Worm (Caenorhabditis elegans) whole organism, L4 larva: ENCODE results near the gene pals-31.

ENCODE experiments used
- F37D6.2 ChIP-seq: sonication (generic microtip); optimal IDR thresholded peaks from 2 replicates; lab custom pipeline; 2016; ENCODE audit warnings: mild to moderate bottlenecking, missing genetic modification characterization, missing compliant biosample characterization
- Y48G9A.11 ChIP-seq: fragments of 200-800 bp; sonication (Bioruptor generic); IDR thresholded peaks from 2 replicates; pipeline ENCODE4 v1.3.6; 2022; ENCODE audit warnings: missing genetic modification reagents, missing genetic modification characterization, missing compliant biosample characterization
- Y5F2A.4 ChIP-seq: fragments of 200-800 bp; sonication (Bioruptor generic); optimal IDR thresholded peaks from 2 replicates; lab custom pipeline; 2018; ENCODE audit warnings: mild to moderate bottlenecking, missing genetic modification characterization, missing compliant biosample characterization
- aly-2 ChIP-seq: sonication (generic microtip); optimal IDR thresholded peaks from 2 replicates; lab custom pipeline; 2018; ENCODE audit warnings: missing biosample characterization, missing genetic modification characterization
- attf-4 ChIP-seq: sonication (generic microtip); optimal IDR thresholded peaks from 3 replicates; lab custom pipeline; 2017; ENCODE audit warnings: missing biosample characterization, missing genetic modification characterization
- ceh-32 ChIP-seq: sonication (generic microtip); optimal IDR thresholded peaks from 2 replicates; lab custom pipeline; 2016; ENCODE audit warnings: mild to moderate bottlenecking, missing genetic modification characterization, missing compliant biosample characterization; ENCODE audit not compliant: poor library complexity
- ceh-62 ChIP-seq: sonication (generic microtip); optimal IDR thresholded peaks from 2 replicates; lab custom pipeline; 2017; ENCODE audit warnings: missing biosample characterization, missing genetic modification characterization
- cey-2 ChIP-seq: sonication (generic microtip); optimal IDR thresholded peaks from 3 replicates; lab custom pipeline; 2017; ENCODE audit warnings: missing genetic modification characterization, mild to moderate bottlenecking, missing compliant biosample characterization, antibody characterized with exemption, borderline replicate concordance; ENCODE audit not compliant: insufficient read depth
- dmd-8 ChIP-seq: fragments of 200-800 bp; sonication (Bioruptor generic); IDR thresholded peaks from 2 replicates; pipeline ENCODE4 v1.3.6; 2022; ENCODE audit warnings: missing genetic modification characterization, missing compliant biosample characterization
- egl-27 ChIP-seq: sonication (generic microtip); optimal IDR thresholded peaks from 3 replicates; lab custom pipeline; 2017; ENCODE audit warnings: missing biosample characterization, missing genetic modification reagents, missing genetic modification characterization
- hlh-30 ChIP-seq: sonication (generic microtip); optimal IDR thresholded peaks from 2 replicates; lab custom pipeline; 2017; ENCODE audit warnings: antibody characterized with exemption, mild to moderate bottlenecking, missing genetic modification characterization, missing compliant biosample characterization; ENCODE audit not compliant: insufficient read depth
- hmg-1.1 ChIP-seq: fragments of 200-800 bp; sonication (Bioruptor generic); IDR thresholded peaks from 2 replicates; pipeline ENCODE4 v1.3.6; 2022; ENCODE audit warnings: missing genetic modification reagents, missing genetic modification characterization, missing compliant biosample characterization
- lim-7 ChIP-seq: fragments of 200-800 bp; sonication (Bioruptor generic); IDR thresholded peaks from 2 replicates; pipeline ENCODE4 v1.3.6; 2022; ENCODE audit warnings: missing genetic modification characterization, missing compliant biosample characterization
- lin-1 ChIP-seq: fragments of 200-800 bp; sonication (Bioruptor generic); IDR thresholded peaks from 2 replicates; pipeline ENCODE4 v1.3.6; 2022; ENCODE audit warnings: missing genetic modification reagents, missing genetic modification characterization, missing compliant biosample characterization
- lin-15B ChIP-seq: fragments of 150-350 bp; sonication (generic microtip); optimal IDR thresholded peaks from 3 replicates; lab custom pipeline; 2014; ENCODE audit warnings: missing biosample characterization, missing genetic modification characterization
- lin-39 ChIP-seq: fragments of 150-350 bp; optimal IDR thresholded peaks from 2 replicates; lab custom pipeline; 2014; ENCODE audit warnings: missing biosample characterization, missing genetic modification reagents, missing genetic modification characterization
- lir-3 ChIP-seq: sonication (generic microtip); optimal IDR thresholded peaks from 2 replicates; lab custom pipeline; 2016; ENCODE audit warnings: mild to moderate bottlenecking, missing genetic modification characterization, missing compliant biosample characterization
- madf-5 ChIP-seq, 2 experiments: fragments of 200-800 bp; sonication (Bioruptor generic); IDR thresholded peaks; 2 replicates each; pipeline ENCODE4 v1.3.6; 2022; ENCODE audit warnings: missing compliant biosample characterization in 2 of 2, missing genetic modification characterization in 2 of 2
- mdl-1 ChIP-seq, 2 experiments: fragments of 150-350 bp in 1 of 2; sonication (generic microtip) in 1 of 2; optimal IDR thresholded peaks; 2 replicates each; lab custom pipeline; 2014 to 2017; ENCODE audit warnings: missing biosample characterization in 2 of 2, missing genetic modification characterization in 2 of 2
- mdt-29 ChIP-seq: fragments of 200-800 bp; sonication (Bioruptor generic); IDR thresholded peaks from 2 replicates; pipeline ENCODE4 v1.3.6; 2022; ENCODE audit warnings: missing genetic modification reagents, missing genetic modification characterization, missing compliant biosample characterization
- mep-1 ChIP-seq: fragments of 150-350 bp; sonication (generic microtip); optimal IDR thresholded peaks from 3 replicates; lab custom pipeline; 2014; ENCODE audit warnings: missing biosample characterization, missing genetic modification characterization
- nhr-10 ChIP-seq: fragments of 150-350 bp; optimal IDR thresholded peaks from 2 replicates; lab custom pipeline; 2014; ENCODE audit warnings: missing biosample characterization, missing genetic modification characterization
- nhr-11 ChIP-seq: fragments of 150-350 bp; optimal IDR thresholded peaks from 2 replicates; lab custom pipeline; 2014; ENCODE audit warnings: missing biosample characterization, missing genetic modification characterization
- nhr-25 ChIP-seq: sonication (generic microtip); optimal IDR thresholded peaks from 2 replicates; lab custom pipeline; 2017; ENCODE audit warnings: missing genetic modification characterization, mild to moderate bottlenecking, missing compliant biosample characterization, antibody characterized with exemption, moderate library complexity, borderline replicate concordance; ENCODE audit not compliant: insufficient read depth
- nhr-28 ChIP-seq: fragments of 150-350 bp; optimal IDR thresholded peaks from 2 replicates; lab custom pipeline; 2014; ENCODE audit warnings: missing biosample characterization, missing genetic modification characterization
- nhr-77 ChIP-seq: fragments of 150-350 bp; optimal IDR thresholded peaks from 2 replicates; lab custom pipeline; 2014; ENCODE audit warnings: missing biosample characterization, missing genetic modification characterization
- rbr-2 ChIP-seq: sonication (generic microtip); optimal IDR thresholded peaks from 2 replicates; lab custom pipeline; 2016; ENCODE audit warnings: missing genotype, missing genetic modification characterization, missing compliant biosample characterization
- saeg-2 ChIP-seq: fragments of 200-800 bp; sonication (Bioruptor generic); IDR thresholded peaks from 2 replicates; pipeline ENCODE4 v1.3.6; 2022; ENCODE audit warnings: missing genetic modification reagents, missing genetic modification characterization, missing compliant biosample characterization
- sdz-12 ChIP-seq: fragments of 200-800 bp; sonication (Bioruptor generic); optimal IDR thresholded peaks from 2 replicates; lab custom pipeline; 2018; ENCODE audit warnings: mild to moderate bottlenecking, missing genetic modification characterization, missing compliant biosample characterization
- skn-1 ChIP-seq: fragments of 150-350 bp; optimal IDR thresholded peaks from 2 replicates; lab custom pipeline; 2014; ENCODE audit warnings: missing biosample characterization, missing genetic modification characterization
- spr-3 ChIP-seq: fragments of 200-800 bp; sonication (Bioruptor generic); optimal IDR thresholded peaks from 2 replicates; lab custom pipeline; 2018; ENCODE audit warnings: mild to moderate bottlenecking, missing genetic modification characterization, missing compliant biosample characterization
- unc-39 ChIP-seq: sonication (generic microtip); optimal IDR thresholded peaks from 2 replicates; lab custom pipeline; 2017; ENCODE audit warnings: missing biosample characterization, missing genetic modification characterization
- unc-62 ChIP-seq, 3 experiments: fragments of 150-350 bp in 1 of 3; sonication (generic microtip); optimal IDR thresholded peaks in 2 of 3; peaks in 1 of 3; 1 replicate in 1 of 3; 2 replicates in 2 of 3; lab custom pipeline; 2014 to 2017; ENCODE audit warnings: missing biosample characterization in 3 of 3, missing genetic modification characterization in 3 of 3, missing genetic modification reagents in 3 of 3, missing genotype in 1 of 3
- zfp-2 ChIP-seq: sonication (generic microtip); optimal IDR thresholded peaks from 2 replicates; lab custom pipeline; 2016; ENCODE audit warnings: mild to moderate bottlenecking, missing genetic modification characterization, missing compliant biosample characterization
- zip-2 ChIP-seq: fragments of 150-350 bp; optimal IDR thresholded peaks from 2 replicates; lab custom pipeline; 2014; ENCODE audit warnings: missing biosample characterization, missing genetic modification characterization
- ztf-11 ChIP-seq: fragments of 150-350 bp; optimal IDR thresholded peaks from 2 replicates; lab custom pipeline; 2014; ENCODE audit warnings: missing biosample characterization, missing genetic modification characterization

Gene pals-31

DNA sequence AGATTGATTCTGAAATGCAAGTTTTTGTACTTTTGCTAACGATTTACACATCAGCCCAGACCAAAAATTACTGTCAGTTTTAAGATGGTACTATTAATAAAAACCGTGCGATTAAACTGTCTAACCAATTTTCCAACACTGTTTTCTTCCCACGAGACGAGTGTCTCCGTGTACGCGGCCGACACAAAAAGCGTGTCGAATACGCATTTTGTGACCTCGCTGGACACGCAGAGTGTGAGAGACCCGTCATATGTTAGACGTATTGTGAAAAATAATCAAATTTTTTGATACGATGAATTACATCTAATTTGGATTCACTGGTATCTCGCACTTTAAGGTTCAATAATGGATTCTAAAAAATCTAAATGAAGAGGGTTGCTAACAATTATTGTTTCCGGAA lies 751 bp upstream of the pals-31 start (continued):
- TF ChIP-seq nhr-11 (tag; lab: Kevin White, UChicago) (no peak), nhr-77 (tag; lab: Kevin White, UChicago) (peak; percentile 85), hmg-1.1 (0 out of 2 replicates have a peak, but pooled peaks have one; percentile 16), mep-1 (tag; lab: Kevin White, UChicago) (peak; percentile 5), zfp-2 (tag; lab: Kevin White, UChicago) (no peak), lin-39 (no peak), hlh-30 (tag; lab: Kevin White, UChicago) (peak; percentile 87), ceh-32 (tag; lab: Kevin White, UChicago) (no peak)

DNA sequence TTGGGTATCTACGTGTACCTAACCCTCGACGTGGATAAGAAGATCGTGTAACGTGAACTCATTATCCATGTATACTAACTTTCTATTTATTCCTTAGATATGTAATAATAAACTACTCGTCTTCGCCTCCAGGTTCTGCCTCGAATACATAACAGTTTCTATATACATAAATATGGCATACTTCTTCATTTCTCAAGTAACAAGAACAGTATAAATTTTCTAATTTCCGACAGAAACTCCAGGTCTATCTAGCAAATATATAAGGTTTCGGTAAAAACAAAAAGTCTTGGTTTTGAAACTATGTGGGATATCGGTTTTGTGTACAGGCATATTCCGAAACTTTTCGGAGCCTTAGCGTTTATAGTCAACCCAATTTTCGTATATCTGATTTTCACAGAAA lies 1.9 kb downstream of the pals-31 start, which contains the start of gene srj-37:
TSS of gene srj-37 (plus strand) at position 301 of the 400 bp plus-strand sequence.
- no peak for TF ChIP-seq unc-39 (tag; lab: Kevin White, UChicago)
- no peak for TF ChIP-seq spr-3
- TF ChIP-seq egl-27 (tag; lab: Kevin White, UChicago), result no peak
- no peak for TF ChIP-seq mdt-29
- no peak for TF ChIP-seq sdz-12 (GFP tag; lab: Kevin White, UChicago)

DNA sequence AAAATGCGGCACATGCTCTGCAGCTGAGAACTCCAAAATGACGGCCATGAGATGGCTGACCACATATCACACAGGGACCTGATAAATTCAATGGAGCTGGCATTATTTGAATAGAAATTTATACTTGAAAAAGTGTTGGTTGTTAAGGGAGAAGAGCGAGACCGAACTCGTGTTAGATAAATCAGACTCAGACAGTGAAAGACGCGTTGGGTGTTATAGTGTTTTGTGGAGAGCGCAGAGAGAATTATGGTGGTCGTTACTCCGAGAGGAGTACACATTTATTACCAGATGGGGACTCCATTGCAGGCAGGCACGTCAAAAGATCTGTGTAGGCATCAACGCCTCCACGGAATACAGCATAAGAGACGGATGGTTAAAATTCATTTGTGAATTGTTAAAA lies 6.4 kb downstream of the pals-31 start, which contains the start of gene nhr-190:
TSS of gene nhr-190 (minus strand) at position 175 of the 400 bp plus-strand sequence.
- TF ChIP-seq attf-4 (no peak), cey-2 (tag; lab: Kevin White, UChicago) (no peak), zip-2 (tag; lab: Kevin White, UChicago) (no peak), hlh-30 (tag; lab: Kevin White, UChicago) (peak; percentile 58), madf-5 (GFP tag; IDR thresholded peaks at IDR 0.05; lab: Robert Waterston, UW) (no peak), saeg-2 (GFP tag; lab: Robert Waterston, UW) (no peak), hmg-1.1 (0 out of 2 replicates have a peak, but pooled peaks have one; percentile 39), lim-7 (GFP tag; lab: Robert Waterston, UW) (0 out of 2 replicates have a peak, but pooled peaks have one; percentile 3), lir-3 (tag; lab: Kevin White, UChicago) (no peak), dmd-8 (no peak), ceh-62 (tag; lab: Kevin White, UChicago) (no peak), spr-3 (no peak), nhr-10 (tag; lab: Kevin White, UChicago) (no peak), nhr-77 (tag; lab: Kevin White, UChicago) (no peak), lin-15B (tag; lab: Kevin White, UChicago) (no peak), aly-2 (no peak)

DNA sequence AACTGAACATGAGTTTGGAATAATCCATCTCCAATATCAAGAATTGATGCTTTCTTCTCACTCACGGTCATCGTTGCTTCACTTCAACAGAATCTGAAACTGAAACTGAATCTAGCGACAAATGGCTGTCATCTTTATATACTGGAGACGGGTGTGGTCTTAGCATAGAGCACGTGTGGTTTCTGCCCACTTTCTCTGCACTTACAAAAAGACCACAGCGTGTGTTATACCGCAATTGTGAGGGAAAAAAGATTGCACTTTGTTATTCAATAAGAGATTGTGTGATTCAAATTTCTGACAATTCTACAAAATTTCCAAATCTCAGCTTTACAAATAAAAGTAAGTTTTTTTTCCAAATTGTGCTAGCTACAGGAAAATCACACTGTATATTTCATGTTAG lies 9.7 kb downstream of the pals-31 start, which contains the start of gene F48G7.12:
TSS of gene F48G7.12 (minus strand) at position 101 of the 400 bp plus-strand sequence.
- TF ChIP-seq skn-1 (tag; lab: Kevin White, UChicago) (no peak), nhr-28 (tag; lab: Kevin White, UChicago) (no peak), Y5F2A.4 (no peak), lin-1 (no peak), rbr-2 (tag; lab: Kevin White, UChicago) (no peak), F37D6.2 (tag; lab: Kevin White, UChicago) (no peak), unc-62 (GFP tag; optimal IDR thresholded peaks at IDR 0.05 in 1 of 2; lab: Kevin White, UChicago) (no peak), unc-62 (tag; optimal IDR thresholded peaks at IDR 0.05; lab: Kevin White, UChicago) (no peak), Y48G9A.11 (GFP tag; lab: Robert Waterston, UW) (no peak), mdl-1 (tag; optimal IDR thresholded peaks at IDR 0.05; lab: Kevin White, UChicago) (no peak), ztf-11 (tag; lab: Kevin White, UChicago) (no peak), nhr-25 (tag; lab: Kevin White, UChicago) (no peak)
